Worm (Caenorhabditis elegans) whole organism, early embryonic: Measurements from ENCODE around the gene hmp-1.

Experiments used
- F13C5.2 ChIP-seq: sonication (generic microtip); optimal IDR thresholded peaks from 2 replicates; lab custom pipeline; 2017; ENCODE audit warnings: mild to moderate bottlenecking, missing genetic modification characterization, inconsistent platforms, missing compliant biosample characterization
- aly-1 ChIP-seq: sonication (generic microtip); optimal IDR thresholded peaks from 2 replicates; lab custom pipeline; 2016; ENCODE audit warnings: missing genetic modification characterization, missing compliant biosample characterization
- ama-1 ChIP-seq: fragments of 150-350 bp; optimal IDR thresholded peaks from 2 replicates; lab custom pipeline; 2014
- ets-7 ChIP-seq: sonication (generic microtip); optimal IDR thresholded peaks from 2 replicates; lab custom pipeline; 2016; ENCODE audit warnings: missing genotype, missing genetic modification characterization, missing compliant biosample characterization
- flt-1 ChIP-seq: fragments of 200-800 bp; sonication (Bioruptor generic); IDR thresholded peaks from 2 replicates; pipeline ENCODE4 v1.3.6; 2022; ENCODE audit warnings: missing genetic modification characterization, missing compliant biosample characterization
- hmbx-1 ChIP-seq: sonication (generic microtip); optimal IDR thresholded peaks from 2 replicates; lab custom pipeline; 2016; ENCODE audit warnings: mild to moderate bottlenecking, missing genetic modification characterization, missing compliant biosample characterization
- hmg-4 ChIP-seq: fragments of 200-800 bp; sonication (Bioruptor generic); optimal IDR thresholded peaks from 2 replicates; lab custom pipeline; 2018; ENCODE audit warnings: mild to moderate bottlenecking, missing genetic modification characterization, missing compliant biosample characterization
- hnd-1 ChIP-seq: sonication (generic microtip); optimal IDR thresholded peaks from 2 replicates; lab custom pipeline; 2016; ENCODE audit warnings: missing genetic modification characterization, missing compliant biosample characterization
- pes-1 ChIP-seq: fragments of 200-800 bp; sonication (Bioruptor generic); IDR thresholded peaks from 2 replicates; pipeline ENCODE4 v1.3.6; 2022; ENCODE audit warnings: missing genetic modification reagents, missing genetic modification characterization, missing compliant biosample characterization
- scrt-1 ChIP-seq: fragments of 200-800 bp; sonication (Bioruptor generic); IDR thresholded peaks from 2 replicates; pipeline ENCODE4 v1.3.6; 2022; ENCODE audit warnings: missing genetic modification characterization, missing compliant biosample characterization
- sea-1 ChIP-seq: fragments of 200-800 bp; sonication (Bioruptor generic); conservative IDR thresholded peaks from 2 replicates; pipeline ENCODE4 v1.3.6; 2022; ENCODE audit warnings: missing genetic modification characterization, missing compliant biosample characterization
- tbx-11 ChIP-seq: fragments of 200-800 bp; sonication (Bioruptor generic); IDR thresholded peaks from 2 replicates; pipeline ENCODE4 v1.3.6; 2022; ENCODE audit warnings: missing genetic modification characterization, missing compliant biosample characterization
- tbx-37 ChIP-seq: fragments of 200-800 bp; sonication (Bioruptor generic); conservative IDR thresholded peaks from 2 replicates; pipeline ENCODE4 v1.3.6; 2022; ENCODE audit warnings: missing genetic modification reagents, missing genetic modification characterization, missing compliant biosample characterization
- tra-4 ChIP-seq: sonication (generic microtip); optimal IDR thresholded peaks from 2 replicates; lab custom pipeline; 2017; ENCODE audit warnings: missing genetic modification characterization, missing compliant biosample characterization

DNA sequence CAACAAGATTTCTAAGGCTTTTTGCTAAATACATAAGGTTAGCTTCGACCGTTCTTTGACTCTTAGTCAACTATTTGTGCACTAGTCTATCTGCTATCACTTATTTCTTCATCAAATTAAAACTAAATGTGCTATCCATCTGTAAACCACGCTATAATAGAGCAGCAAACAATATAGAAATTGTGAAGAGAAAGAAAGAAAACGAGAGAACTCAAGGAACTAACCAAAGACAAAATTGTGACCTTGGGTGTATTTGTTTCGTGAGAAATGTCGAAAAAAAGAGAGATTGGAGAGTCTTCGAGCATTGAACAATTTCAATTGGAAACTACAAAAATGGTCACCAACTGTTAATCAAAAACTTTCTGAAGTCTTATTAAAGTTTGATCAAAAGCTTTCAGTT is 39.4 kb downstream of the hmp-1 start:
- no peak for TF ChIP-seq tbx-37
- TF ChIP-seq tbx-11 (GFP tag; lab: Robert Waterston, UW): no peak
- no peak for TF ChIP-seq hnd-1 (tag; lab: Kevin White, UChicago)
- TF ChIP-seq ama-1: no peak
- no peak for TF ChIP-seq ets-7 (tag; lab: Kevin White, UChicago)
- no peak for TF ChIP-seq hmg-4
- TF ChIP-seq sea-1 (GFP tag; lab: Robert Waterston, UW): no peak
- no peak for TF ChIP-seq flt-1 (GFP tag; lab: Robert Waterston, UW)
- no peak for TF ChIP-seq pes-1 (GFP tag; lab: Robert Waterston, UW)
- TF ChIP-seq F13C5.2 (tag; lab: Kevin White, UChicago): no peak
- TF ChIP-seq scrt-1: no peak
- TF ChIP-seq tra-4 (tag; lab: Kevin White, UChicago): no peak
- TF ChIP-seq aly-1 (tag; lab: Kevin White, UChicago): no peak
- no peak for TF ChIP-seq hmbx-1
